Fruit fly (Drosophila melanogaster): ENCODE data around the gene Cpr72Ea.
A peak's percentile ranks its signal among the peaks of the same experiment; 100 is the strongest.

Cpr72Ea gene

dm6 chr3L:16380770-16381169 is 18.4 kb downstream of the Cpr72Ea start (continued):
- TF ChIP-seq CG6683 (GFP tag; optimal IDR thresholded peaks at IDR 0.05) (peak; percentile 28), dmrt11E (tag; optimal IDR thresholded peaks at IDR 0.05) (peak; percentile 51), Max (GFP tag; optimal IDR thresholded peaks at IDR 0.05) (no peak), CG15073 (GFP tag; optimal IDR thresholded peaks at IDR 0.05) (no peak), CG4328 (GFP tag; optimal IDR thresholded peaks at IDR 0.05) (peak; percentile 58), CG3995 (GFP tag; optimal IDR thresholded peaks at IDR 0.05) (peak; percentile 1), org-1 (GFP tag; optimal IDR thresholded peaks at IDR 0.05) (peak; percentile 50), CG13775 (GFP tag; optimal IDR thresholded peaks at IDR 0.05) (peak; percentile 56), CG2889 (GFP tag; IDR thresholded peaks at IDR 0.05) (peak; percentile 23; the same call in 1 of the 3 replicates), chif (GFP tag; optimal IDR thresholded peaks at IDR 0.05) (peak; percentile 32 to 62), CG6854 (GFP tag; optimal IDR thresholded peaks at IDR 0.05) (peak; percentile 69), CG10366 (GFP tag; IDR thresholded peaks at IDR 0.05) (no peak), Nf-YA (GFP tag; IDR thresholded peaks at IDR 0.05) (no peak), Hr39 (optimal IDR thresholded peaks at IDR 0.05) (no peak), sob (GFP tag; IDR thresholded peaks at IDR 0.05) (peak; percentile 66), CG2875 (GFP tag; optimal IDR thresholded peaks at IDR 0.05) (peak; percentile 19), lola (GFP tag; optimal IDR thresholded peaks at IDR 0.05) (peak in 1 of 3 experiments; percentile 59), Xrp1 (GFP tag; IDR thresholded peaks at IDR 0.05) (peak; percentile 51; the same call in 1 of the 2 replicates), mld (GFP tag; IDR thresholded peaks at IDR 0.05; ENCODE audit: partially characterized antibody) (no peak), CG11085 (GFP tag; IDR thresholded peaks at IDR 0.05) (peak; percentile 53), Myb (GFP tag; optimal IDR thresholded peaks at IDR 0.05) (no peak), eve (GFP tag; optimal IDR thresholded peaks at IDR 0.05) (no peak), CG6689 (GFP tag; IDR thresholded peaks at IDR 0.05) (peak; percentile 53; the same call in 1 of the 2 replicates), CG1233 (GFP tag; optimal IDR thresholded peaks at IDR 0.05) (peak; percentile 48), CG17912 (GFP tag; optimal IDR thresholded peaks at IDR 0.05) (no peak), Rx (GFP tag; IDR thresholded peaks at IDR 0.05) (no peak), CG7963 (GFP tag; IDR thresholded peaks at IDR 0.05; ENCODE audit: partially characterized antibody) (no peak), trh (GFP tag; optimal IDR thresholded peaks at IDR 0.05) (no peak), CG8359 (GFP tag; optimal IDR thresholded peaks at IDR 0.05; ENCODE audit: borderline replicate concordance) (peak; percentile 11), Ets97D (GFP tag; optimal IDR thresholded peaks at IDR 0.05) (no peak), psq (GFP tag; optimal IDR thresholded peaks at IDR 0.05) (no peak), Doc2 (GFP tag; IDR thresholded peaks at IDR 0.05) (no peak), PHDP (tag; optimal IDR thresholded peaks at IDR 0.05) (peak; percentile 70), Xbp1 (GFP tag; optimal IDR thresholded peaks at IDR 0.05) (peak; percentile 71), Med (GFP tag) (peak; percentile 94), peb (GFP tag; IDR thresholded peaks at IDR 0.05) (0 out of 2 replicates have a peak, but pooled peaks have one; percentile 21), esg (GFP tag; conservative IDR thresholded peaks at IDR 0.05) (peak; percentile 48; the same call in 1 of the 2 replicates), NFAT (GFP tag; IDR thresholded peaks at IDR 0.05) (peak; percentile 38; the same call in 1 of the 2 replicates), jumu (GFP tag; optimal IDR thresholded peaks at IDR 0.05) (peak; percentile 57), CG12769 (tag; optimal IDR thresholded peaks at IDR 0.05) (peak; percentile 86), unpg (GFP tag; optimal IDR thresholded peaks at IDR 0.05) (peak; percentile 74), tgo (GFP tag; IDR thresholded peaks at IDR 0.05) (peak; percentile 58), h (optimal IDR thresholded peaks at IDR 0.05) (no peak), Bdp1 (GFP tag; optimal IDR thresholded peaks at IDR 0.05) (no peak), H2.0 (GFP tag; IDR thresholded peaks at IDR 0.05) (no peak), CG12391 (tag; optimal IDR thresholded peaks at IDR 0.05) (peak; percentile 62), E2f1 (GFP tag; IDR thresholded peaks at IDR 0.05) (no peak), Dad (GFP tag; optimal IDR thresholded peaks at IDR 0.05) (no peak), CG34376 (GFP tag; optimal IDR thresholded peaks at IDR 0.05) (no peak), crc (GFP tag; optimal IDR thresholded peaks at IDR 0.05) (peak; percentile 12), CG16815 (GFP tag; optimal IDR thresholded peaks at IDR 0.05) (peak; percentile 63), croc (GFP tag; conservative IDR thresholded peaks at IDR 0.05) (peak; percentile 38; the same call in 1 of the 3 replicates)
